Fruit fly (Drosophila melanogaster): ENCODE measurements around the gene Burs.

dm6 chr3R:21726593-21726992 lies 42.7 kb upstream of the Burs start:
- TF ChIP-seq OdsH (GFP tag; optimal IDR thresholded peaks at IDR 0.05) (no peak), eg (GFP tag; IDR thresholded peaks at IDR 0.05) (no peak), fkh (GFP tag; optimal IDR thresholded peaks at IDR 0.05) (no peak), CG6808 (GFP tag; optimal IDR thresholded peaks at IDR 0.05) (no peak), acj6 (GFP tag; optimal IDR thresholded peaks at IDR 0.05) (no peak), CG32006 (GFP tag; optimal IDR thresholded peaks at IDR 0.05) (no peak), achi (GFP tag; optimal IDR thresholded peaks at IDR 0.05) (no peak)

All from whole organism, prepupa.